Fruit fly (Drosophila melanogaster) whole organism, embryonic: ENCODE data around the gene Ctl1.

Experiments
- Aef1 ChIP-seq: fragments of 200-800 bp; sonication (Bioruptor generic); IDR thresholded peaks from 3 replicates; pipeline ENCODE4 v1.3.6; 2022; ENCODE audit warnings: missing biosample characterization, missing genetic modification characterization
- B-H2 ChIP-seq: fragments of 200-800 bp; sonication (Bioruptor generic); optimal IDR thresholded peaks from 2 replicates; lab custom pipeline; 2018; ENCODE audit warnings: missing biosample characterization, mild to moderate bottlenecking, missing genetic modification characterization
- Bgb ChIP-seq: fragments of 200-800 bp; sonication (Bioruptor generic); IDR thresholded peaks from 2 replicates; pipeline ENCODE4 v1.3.6; 2022; ENCODE audit warnings: missing biosample characterization, missing genetic modification characterization; ENCODE audit not compliant: partially characterized antibody
- CG10565 ChIP-seq: fragments of 200-800 bp; sonication (Bioruptor generic); optimal IDR thresholded peaks from 3 replicates; lab custom pipeline; 2016; ENCODE audit warnings: missing biosample characterization, mild to moderate bottlenecking, missing genetic modification characterization
- CG11504 ChIP-seq: fragments of 200-800 bp; sonication (Bioruptor generic); optimal IDR thresholded peaks from 3 replicates; lab custom pipeline; 2019; ENCODE audit warnings: missing biosample characterization, mild to moderate bottlenecking, missing genetic modification characterization, moderate library complexity
- CG14860 ChIP-seq: fragments of 200-800 bp; sonication (Bioruptor generic); IDR thresholded peaks from 3 replicates; pipeline ENCODE4 v1.3.6; 2022; ENCODE audit warnings: missing biosample characterization, missing genetic modification characterization; ENCODE audit not compliant: partially characterized antibody
- CG15601 ChIP-seq: fragments of 200-800 bp; sonication (Bioruptor generic); optimal IDR thresholded peaks from 3 replicates; lab custom pipeline; 2019; ENCODE audit warnings: missing biosample characterization, mild to moderate bottlenecking, missing genetic modification characterization, moderate library complexity
- CG2120 ChIP-seq: fragments of 200-800 bp; sonication (Bioruptor generic); optimal IDR thresholded peaks from 3 replicates; lab custom pipeline; 2016; ENCODE audit warnings: missing biosample characterization, missing genetic modification characterization
- CG2712 ChIP-seq: fragments of 200-800 bp; optimal IDR thresholded peaks from 3 replicates; lab custom pipeline; 2019; ENCODE audit warnings: missing biosample characterization, mild to moderate bottlenecking, missing genetic modification characterization, moderate library complexity
- CG30403 ChIP-seq: fragments of 200-800 bp; sonication (Bioruptor generic); optimal IDR thresholded peaks from 3 replicates; lab custom pipeline; 2016; ENCODE audit warnings: missing biosample characterization, missing genetic modification characterization
- CG32772 ChIP-seq: fragments of 200-800 bp; sonication (Bioruptor generic); IDR thresholded peaks from 2 replicates; pipeline ENCODE4 v1.3.6; 2022; ENCODE audit warnings: missing biosample characterization, missing genetic modification characterization
- CG6254 ChIP-seq: fragments of 200-800 bp; sonication (Bioruptor generic); optimal IDR thresholded peaks from 3 replicates; lab custom pipeline; 2017; ENCODE audit warnings: mild to moderate bottlenecking, missing biosample characterization, missing genetic modification reagents, missing genetic modification characterization
- CG7372 ChIP-seq: fragments of 200-800 bp; sonication (Bioruptor generic); IDR thresholded peaks from 2 replicates; pipeline ENCODE4 v1.3.6; 2022; ENCODE audit warnings: missing biosample characterization, missing genetic modification characterization
- CG7987 ChIP-seq: fragments of 200-800 bp; sonication (Bioruptor generic); optimal IDR thresholded peaks from 2 replicates; lab custom pipeline; 2018; ENCODE audit warnings: missing biosample characterization, mild to moderate bottlenecking, missing genetic modification characterization, moderate library complexity
- CG9932 ChIP-seq: fragments of 200-800 bp; sonication (Bioruptor generic); IDR thresholded peaks from 2 replicates; pipeline ENCODE4 v1.3.6; 2022; ENCODE audit warnings: missing biosample characterization, missing genetic modification characterization
- Dek ChIP-seq: fragments of 200-800 bp; sonication (Bioruptor generic); optimal IDR thresholded peaks from 3 replicates; lab custom pipeline; 2019; ENCODE audit warnings: missing biosample characterization, mild to moderate bottlenecking, missing genetic modification characterization, moderate library complexity
- Drgx ChIP-seq: fragments of 200-800 bp; sonication (Bioruptor generic); IDR thresholded peaks from 2 replicates; pipeline ENCODE4 v1.3.6; 2022; ENCODE audit warnings: missing biosample characterization, missing genetic modification characterization
- Fer2 ChIP-seq: fragments of 200-800 bp; sonication (Bioruptor generic); optimal IDR thresholded peaks from 2 replicates; lab custom pipeline; 2018; ENCODE audit warnings: missing biosample characterization, mild to moderate bottlenecking, missing genetic modification characterization, moderate library complexity
- H2.0 ChIP-seq: fragments of 200-800 bp; sonication (Bioruptor generic); IDR thresholded peaks from 2 replicates; pipeline ENCODE4 v1.3.6; 2022; ENCODE audit warnings: missing biosample characterization, missing genetic modification characterization
- HmgZ ChIP-seq: fragments of 200-800 bp; sonication (Bioruptor generic); optimal IDR thresholded peaks from 2 replicates; lab custom pipeline; 2018; ENCODE audit warnings: missing biosample characterization, mild to moderate bottlenecking, missing genetic modification characterization
- Mad ChIP-seq: fragments of 200-800 bp; sonication (Bioruptor generic); optimal IDR thresholded peaks from 2 replicates; lab custom pipeline; 2016; ENCODE audit warnings: missing biosample characterization, missing genetic modification characterization
- NFAT ChIP-seq: fragments of 200-800 bp; sonication (Bioruptor generic); IDR thresholded peaks from 2 replicates; pipeline ENCODE4 v1.3.6; 2022; ENCODE audit warnings: missing biosample characterization, missing genetic modification characterization
- Neu2 ChIP-seq: fragments of 200-800 bp; sonication (Bioruptor generic); optimal IDR thresholded peaks from 3 replicates; lab custom pipeline; 2016; ENCODE audit warnings: missing biosample characterization, missing genetic modification characterization, borderline replicate concordance
- Oli ChIP-seq: fragments of 200-800 bp; sonication (Bioruptor generic); optimal IDR thresholded peaks from 2 replicates; lab custom pipeline; 2018; ENCODE audit warnings: missing biosample characterization, mild to moderate bottlenecking, missing genetic modification characterization, moderate library complexity
- Side ChIP-seq: fragments of 200-800 bp; sonication (Bioruptor generic); optimal IDR thresholded peaks from 2 replicates; lab custom pipeline; 2016; ENCODE audit warnings: missing biosample characterization, missing genetic modification characterization
- aop ChIP-seq: fragments of 200-800 bp; sonication (Bioruptor generic); IDR thresholded peaks from 2 replicates; pipeline ENCODE4 v1.3.6; 2022; ENCODE audit warnings: missing biosample characterization, missing genetic modification characterization
- ash1 ChIP-seq: fragments of 200-800 bp; sonication (Bioruptor generic); optimal IDR thresholded peaks from 2 replicates; lab custom pipeline; 2018; ENCODE audit warnings: missing biosample characterization, mild to moderate bottlenecking, missing genetic modification characterization
- bbx ChIP-seq: fragments of 200-800 bp; sonication (Bioruptor generic); IDR thresholded peaks from 2 replicates; pipeline ENCODE4 v1.3.6; 2022; ENCODE audit warnings: missing biosample characterization, missing genetic modification characterization; ENCODE audit not compliant: partially characterized antibody
- caup ChIP-seq: fragments of 200-800 bp; sonication (Bioruptor generic); optimal IDR thresholded peaks from 3 replicates; lab custom pipeline; 2017; ENCODE audit warnings: missing biosample characterization, mild to moderate bottlenecking, missing genetic modification characterization, moderate library complexity; ENCODE audit not compliant: severe bottlenecking
- ci ChIP-seq: fragments of 200-800 bp; sonication (Bioruptor generic); IDR thresholded peaks from 3 replicates; pipeline ENCODE4 v1.3.6; 2022; ENCODE audit warnings: missing biosample characterization, missing genetic modification characterization
- en ChIP-seq: fragments of 200-800 bp; sonication (Bioruptor generic); optimal IDR thresholded peaks from 2 replicates; lab custom pipeline; 2016; ENCODE audit warnings: missing biosample characterization, missing genetic modification characterization
- eve ChIP-seq, 2 experiments: fragments of >200 bp; optimal IDR thresholded peaks; 2 replicates each; lab custom pipeline; 2017; ENCODE audit warnings: missing biosample characterization in 2 of 2, missing genetic modification characterization in 2 of 2
- ewg ChIP-seq: fragments of 200-800 bp; sonication (Bioruptor generic); optimal IDR thresholded peaks from 3 replicates; lab custom pipeline; 2017; ENCODE audit warnings: mild to moderate bottlenecking, missing biosample characterization, missing genetic modification reagents, missing genetic modification characterization
- gce ChIP-seq: fragments of 200-800 bp; sonication (Bioruptor generic); IDR thresholded peaks from 3 replicates; pipeline ENCODE4 v1.3.6; 2022; ENCODE audit warnings: missing biosample characterization, missing genetic modification characterization
- grn ChIP-seq: fragments of 200-800 bp; sonication (Bioruptor generic); optimal IDR thresholded peaks from 3 replicates; lab custom pipeline; 2017; ENCODE audit warnings: missing biosample characterization, missing genetic modification characterization
- gsb-n ChIP-seq: fragments of 200-800 bp; sonication (Bioruptor generic); optimal IDR thresholded peaks from 3 replicates; lab custom pipeline; 2018; ENCODE audit warnings: missing biosample characterization, mild to moderate bottlenecking, missing genetic modification characterization
- hkb ChIP-seq, 2 experiments: fragments of 200-800 bp in 1 of 2; fragments of >200 bp in 1 of 2; sonication (Bioruptor generic) in 1 of 2; IDR thresholded peaks in 1 of 2; optimal IDR thresholded peaks in 1 of 2; 2 replicates each; pipeline versions ENCODE4 v1.3.6 to Lab custom; 2017 to 2022; ENCODE audit warnings: missing biosample characterization in 1 of 2, missing genetic modification characterization in 1 of 2
- maf-S ChIP-seq: fragments of 200-800 bp; sonication (Bioruptor generic); optimal IDR thresholded peaks from 2 replicates; lab custom pipeline; 2016; ENCODE audit warnings: missing biosample characterization, missing genetic modification characterization
- pfk ChIP-seq: fragments of 200-800 bp; sonication (Bioruptor generic); optimal IDR thresholded peaks from 2 replicates; lab custom pipeline; 2018; ENCODE audit warnings: missing biosample characterization, mild to moderate bottlenecking, missing genetic modification characterization, moderate library complexity
- phol ChIP-seq: fragments of 200-800 bp; sonication (Bioruptor generic); optimal IDR thresholded peaks from 3 replicates; lab custom pipeline; 2018; ENCODE audit warnings: missing biosample characterization, mild to moderate bottlenecking, missing genetic modification characterization, moderate library complexity
- pros ChIP-seq: fragments of 200-800 bp; sonication (Bioruptor generic); optimal IDR thresholded peaks from 3 replicates; lab custom pipeline; 2019; ENCODE audit warnings: missing biosample characterization, mild to moderate bottlenecking, missing genetic modification characterization, moderate library complexity
- slp2 ChIP-seq: fragments of 200-800 bp; sonication (Bioruptor generic); optimal IDR thresholded peaks from 2 replicates; lab custom pipeline; 2016; ENCODE audit warnings: missing biosample characterization, missing genetic modification characterization
- sob ChIP-seq: fragments of 200-800 bp; sonication (Bioruptor generic); IDR thresholded peaks from 2 replicates; pipeline ENCODE4 v1.3.6; 2022; ENCODE audit warnings: missing biosample characterization, missing genetic modification characterization
- stwl ChIP-seq: fragments of 200-800 bp; sonication (Bioruptor generic); optimal IDR thresholded peaks from 3 replicates; lab custom pipeline; 2018; ENCODE audit warnings: missing biosample characterization, mild to moderate bottlenecking, missing genetic modification characterization, moderate library complexity
- trem ChIP-seq: fragments of 200-800 bp; optimal IDR thresholded peaks from 3 replicates; lab custom pipeline; 2019; ENCODE audit warnings: missing biosample characterization, mild to moderate bottlenecking, missing genetic modification characterization, moderate library complexity
- yki ChIP-seq: fragments of >200 bp; optimal IDR thresholded peaks from 3 replicates; lab custom pipeline; 2018
- zen ChIP-seq: fragments of 200-800 bp; sonication (Bioruptor generic); optimal IDR thresholded peaks from 3 replicates; lab custom pipeline; 2018; ENCODE audit warnings: missing biosample characterization, mild to moderate bottlenecking, missing genetic modification characterization, moderate library complexity
- zf30C ChIP-seq: fragments of 200-800 bp; sonication (Bioruptor generic); optimal IDR thresholded peaks from 3 replicates; lab custom pipeline; 2018; ENCODE audit warnings: missing biosample characterization, mild to moderate bottlenecking, missing genetic modification characterization
- zfh1 ChIP-seq: fragments of 200-800 bp; sonication (Bioruptor generic); IDR thresholded peaks from 3 replicates; pipeline ENCODE4 v1.3.6; 2022; ENCODE audit warnings: missing biosample characterization, missing genetic modification characterization

The Ctl1 gene

DNA sequence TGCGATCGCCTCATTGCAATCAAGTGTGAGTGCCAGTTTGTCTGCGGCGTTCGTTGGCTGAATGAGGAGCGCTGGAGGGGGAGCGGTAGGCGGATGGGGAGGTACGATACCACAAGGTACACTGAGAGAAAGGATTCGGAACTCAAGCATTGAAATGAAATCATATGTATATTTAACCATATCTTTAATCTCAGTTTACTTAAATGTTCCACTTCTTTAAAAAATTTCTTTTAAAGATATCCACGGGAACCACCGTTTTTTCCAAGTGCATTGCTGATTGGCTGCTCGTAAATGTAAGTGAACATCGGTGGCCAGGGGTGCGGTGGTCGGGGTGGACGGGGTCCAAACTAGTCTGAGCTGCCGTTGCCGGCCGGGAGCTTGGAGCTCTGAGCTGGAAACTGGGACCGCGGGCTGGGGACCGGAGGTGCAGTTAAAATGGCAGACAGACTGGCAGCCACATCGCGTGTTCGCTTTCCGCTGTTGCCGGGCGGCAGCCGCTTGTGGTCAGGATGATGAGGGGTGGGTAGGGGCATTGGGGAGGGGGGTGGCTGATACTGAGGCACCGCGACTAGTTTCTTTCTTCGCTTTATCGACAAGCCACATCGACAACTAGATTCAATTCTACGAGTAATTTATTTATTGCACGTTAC, 49.5 kb upstream of the Ctl1 start (continued):
- peak; percentile 98 for TF ChIP-seq gce (GFP tag; lab: Robert Waterston, UW)
- no peak for TF ChIP-seq yki (lab: Kevin White, UChicago)
- TF ChIP-seq CG2712 (tag; lab: Kevin White, UChicago), result peak; percentile 98
- no peak for TF ChIP-seq Bgb
- peak; percentile 67 for TF ChIP-seq pros (GFP tag; lab: Kevin White, UChicago)
- peak; percentile 92 for TF ChIP-seq Dek
- TF ChIP-seq eve (GFP tag; optimal IDR thresholded peaks at IDR 0.05; lab: Kevin White, UChicago), result peak in 1 of 2 experiments; percentile 97
- TF ChIP-seq zen (tag; lab: Kevin White, UChicago), result peak; percentile 88
- peak; percentile 95 for TF ChIP-seq Aef1 (GFP tag; lab: Robert Waterston, UW)
- peak; percentile 88 for TF ChIP-seq Fer2 (tag; lab: Kevin White, UChicago)
- TF ChIP-seq slp2 (GFP tag; lab: Kevin White, UChicago), result peak; percentile 94
- TF ChIP-seq maf-S (GFP tag; lab: Kevin White, UChicago), result peak; percentile 91
- TF ChIP-seq CG30403, result peak; percentile 95
- peak; percentile 95 for TF ChIP-seq aop (GFP tag; lab: Robert Waterston, UW)
- TF ChIP-seq zf30C (GFP tag; lab: Kevin White, UChicago), result peak; percentile 91
- TF ChIP-seq H2.0 (GFP tag; lab: Robert Waterston, UW), result peak; percentile 96
- TF ChIP-seq CG10565 (GFP tag; lab: Kevin White, UChicago), result peak; percentile 77
- no peak for TF ChIP-seq hkb (optimal IDR thresholded peaks at IDR 0.05; lab: Kevin White, UChicago)
- peak; percentile 98 for TF ChIP-seq hkb (GFP tag; IDR thresholded peaks at IDR 0.05; lab: Robert Waterston, UW)
- peak; percentile 88 for TF ChIP-seq grn (GFP tag; lab: Kevin White, UChicago)
- peak; percentile 73 for TF ChIP-seq CG2120 (GFP tag; lab: Kevin White, UChicago)
- peak; percentile 98 for TF ChIP-seq zfh1 (GFP tag; lab: Robert Waterston, UW)
- peak; percentile 97 for TF ChIP-seq CG11504 (tag; lab: Kevin White, UChicago)
- peak; percentile 92 for TF ChIP-seq CG7372 (GFP tag; lab: Robert Waterston, UW)
- TF ChIP-seq CG9932, result peak; percentile 67
- peak; percentile 97 for TF ChIP-seq CG15601 (tag; lab: Kevin White, UChicago)
- peak; percentile 95 for TF ChIP-seq ewg (GFP tag; lab: Kevin White, UChicago)
- peak; percentile 77 for TF ChIP-seq B-H2 (GFP tag; lab: Kevin White, UChicago)
- peak; percentile 38 for TF ChIP-seq stwl
- peak; percentile 99 for TF ChIP-seq Drgx (GFP tag; lab: Robert Waterston, UW)
- peak; percentile 99 for TF ChIP-seq ci (GFP tag; lab: Robert Waterston, UW)
- TF ChIP-seq pfk (GFP tag; lab: Kevin White, UChicago), result peak; percentile 30
- no peak for TF ChIP-seq CG14860 (GFP tag; lab: Robert Waterston, UW)
- TF ChIP-seq HmgZ (tag; lab: Kevin White, UChicago), result peak; percentile 96
- peak; percentile 89 for TF ChIP-seq en
- peak; percentile 96 for TF ChIP-seq phol (tag; lab: Kevin White, UChicago)
- peak; percentile 97 for TF ChIP-seq CG32772 (GFP tag; lab: Robert Waterston, UW)
- no peak for TF ChIP-seq bbx (GFP tag; lab: Robert Waterston, UW)
- peak; percentile 97 for TF ChIP-seq gsb-n (tag; lab: Kevin White, UChicago)
- TF ChIP-seq trem (tag; lab: Kevin White, UChicago), result peak; percentile 94
- TF ChIP-seq CG6254 (GFP tag; lab: Kevin White, UChicago), result peak; percentile 96
- no peak for TF ChIP-seq ash1 (GFP tag; lab: Kevin White, UChicago)
- peak; percentile 93 for TF ChIP-seq Mad
- peak; percentile 81 for TF ChIP-seq NFAT
- TF ChIP-seq CG7987 (GFP tag; lab: Kevin White, UChicago), result peak; percentile 85
- peak; percentile 96 for TF ChIP-seq sob (GFP tag; lab: Robert Waterston, UW)
- TF ChIP-seq caup (GFP tag; lab: Kevin White, UChicago), result peak; percentile 90
- TF ChIP-seq Oli (tag; lab: Kevin White, UChicago), result peak; percentile 98
- peak; percentile 94 for TF ChIP-seq Side (GFP tag; lab: Kevin White, UChicago)
- peak; percentile 23 for TF ChIP-seq Neu2
